Worm (Caenorhabditis elegans) whole organism, L2 larva: ENCODE measurements around the gene F28H7.2.

Source experiments
- ama-1 ChIP-seq: fragments of 150-350 bp; optimal IDR thresholded peaks from 2 replicates; lab custom pipeline; 2018; ENCODE audit warnings: inconsistent platforms
- dmd-4 ChIP-seq: sonication (generic microtip); optimal IDR thresholded peaks from 2 replicates; lab custom pipeline; 2017; ENCODE audit warnings: missing biosample characterization, missing genetic modification characterization
- unc-62 ChIP-seq: fragments of 150-350 bp; optimal IDR thresholded peaks from 2 replicates; lab custom pipeline; 2014; ENCODE audit warnings: missing biosample characterization, missing genetic modification reagents, missing genetic modification characterization

DNA sequence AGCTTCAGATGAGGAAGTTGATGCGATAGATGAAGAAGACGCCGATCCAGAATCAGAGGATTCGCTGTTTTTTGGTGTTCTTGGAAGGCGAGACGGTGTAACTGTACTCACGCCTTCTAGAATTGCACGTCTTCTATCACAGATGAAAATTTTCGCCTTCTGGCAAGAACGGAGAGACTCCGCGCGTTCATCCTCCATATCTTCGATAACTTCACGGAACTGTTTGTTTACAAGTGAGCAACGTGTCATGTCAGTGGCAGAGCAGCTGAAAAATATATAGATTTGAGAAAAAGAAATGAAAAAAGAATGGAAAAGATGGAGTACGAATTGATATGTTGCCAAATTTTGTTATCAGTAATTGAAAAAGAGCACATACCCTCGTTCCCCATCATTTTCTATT lies 33.1 kb upstream of the F28H7.2 start:
- TF ChIP-seq dmd-4 (tag; lab: Kevin White, UChicago) (no peak), unc-62 (no peak), ama-1 (lab: Kevin White, UChicago) (no peak)
